Fruit fly (Drosophila melanogaster) whole organism: ENCODE measurements around the gene fiz.

Experiments
- CG8478 ChIP-seq: fragments of >200 bp; optimal IDR thresholded peaks from 2 replicates; lab custom pipeline; 2018; ENCODE audit warnings: inconsistent platforms
- Dll ChIP-seq: fragments of >200 bp; optimal IDR thresholded peaks from 2 replicates; lab custom pipeline; 2017
- EcR ChIP-seq, 2 experiments: fragments of >200 bp; optimal IDR thresholded peaks; 2 replicates each; lab custom pipeline; 2017; ENCODE audit warnings: missing biosample characterization in 2 of 2, missing genetic modification characterization in 2 of 2, missing genetic modification reagents in 2 of 2
- pan ChIP-seq: fragments of >200 bp; optimal IDR thresholded peaks from 2 replicates; lab custom pipeline; 2017
- psq ChIP-seq: fragments of >200 bp; optimal IDR thresholded peaks from 2 replicates; lab custom pipeline; 2017
- usp ChIP-seq: fragments of >200 bp; optimal IDR thresholded peaks from 2 replicates; lab custom pipeline; 2017; ENCODE audit warnings: missing biosample characterization, missing genetic modification characterization, mixed read lengths

The fiz gene

DNA sequence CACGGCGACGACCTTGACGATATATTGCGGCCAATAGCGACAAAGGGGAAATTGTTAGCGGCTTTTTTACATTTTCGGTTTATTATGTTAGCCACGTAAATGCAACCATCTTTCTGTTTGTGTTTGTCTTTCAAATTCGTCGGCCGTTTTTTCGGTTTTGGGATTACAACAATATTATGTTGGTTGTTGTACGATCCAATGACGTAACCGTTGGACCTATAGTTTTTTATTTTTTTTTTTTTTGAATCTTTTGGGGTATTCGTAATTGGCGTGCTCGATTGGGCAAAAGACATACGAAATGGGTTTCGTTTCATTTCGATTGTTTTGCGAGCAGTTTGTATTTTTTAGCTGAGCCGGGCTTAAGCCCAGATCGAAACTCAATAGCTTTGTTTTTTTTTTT lies 42.6 kb downstream of the fiz start:
- TF ChIP-seq usp (GFP tag; lab: Kevin White, UChicago) (no peak), pan (lab: Kevin White, UChicago) (no peak), Dll (no peak), CG8478 (lab: Kevin White, UChicago) (no peak), psq (no peak), EcR (GFP tag; optimal IDR thresholded peaks at IDR 0.05; lab: Kevin White, UChicago) (no peak)

DNA sequence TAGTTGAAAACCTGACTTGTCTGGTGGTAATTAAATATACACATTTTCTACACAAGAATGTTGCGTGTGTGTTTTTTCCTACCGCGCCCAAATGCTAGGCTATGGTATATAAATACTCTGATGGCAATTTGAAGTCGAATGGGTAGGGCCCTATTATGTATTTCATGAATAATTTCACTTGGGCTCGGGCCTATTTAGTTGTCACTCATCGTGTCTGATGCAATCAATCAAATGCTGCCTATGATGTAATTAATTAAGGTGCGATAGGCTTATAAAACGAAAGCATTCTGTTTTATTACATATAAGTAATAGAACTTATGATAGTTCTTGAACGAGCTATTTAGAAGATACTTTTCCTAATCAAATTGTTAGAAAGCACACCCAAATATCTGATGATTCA lies 47.0 kb downstream of the fiz start:
- TF ChIP-seq EcR (GFP tag; optimal IDR thresholded peaks at IDR 0.05; lab: Kevin White, UChicago) (no peak), Dll (no peak), usp (GFP tag; lab: Kevin White, UChicago) (no peak), pan (lab: Kevin White, UChicago) (no peak), CG8478 (lab: Kevin White, UChicago) (no peak), psq (no peak)

DNA sequence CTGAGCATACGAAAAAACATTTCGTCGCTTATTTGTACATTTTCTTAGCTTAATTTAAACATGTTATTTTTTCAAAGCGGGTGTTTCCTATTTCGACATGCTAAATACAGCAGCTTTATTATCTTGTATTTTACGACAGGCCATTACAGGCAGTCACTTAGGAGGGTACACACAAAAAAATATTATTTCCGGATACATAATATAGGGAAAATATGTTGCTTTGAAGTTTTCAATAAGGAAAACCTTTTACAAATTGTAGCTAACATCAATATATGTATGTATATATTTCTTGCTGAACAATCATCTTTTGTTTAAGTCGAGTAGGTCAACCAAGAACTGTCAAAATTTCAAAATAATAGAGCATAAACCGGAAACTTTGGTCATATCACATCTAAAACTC lies 50.6 kb downstream of the fiz start, which contains the start of gene CG46399:
Gene CG46399, plus strand, starts transcription at position 301 of the 400 bp plus-strand sequence.
- TF ChIP-seq usp (GFP tag; lab: Kevin White, UChicago): no peak
- no peak for TF ChIP-seq EcR (GFP tag; optimal IDR thresholded peaks at IDR 0.05; lab: Kevin White, UChicago)
- TF ChIP-seq psq: no peak
- TF ChIP-seq pan (lab: Kevin White, UChicago): no peak
- TF ChIP-seq Dll: no peak
- no peak for TF ChIP-seq CG8478 (lab: Kevin White, UChicago)

DNA sequence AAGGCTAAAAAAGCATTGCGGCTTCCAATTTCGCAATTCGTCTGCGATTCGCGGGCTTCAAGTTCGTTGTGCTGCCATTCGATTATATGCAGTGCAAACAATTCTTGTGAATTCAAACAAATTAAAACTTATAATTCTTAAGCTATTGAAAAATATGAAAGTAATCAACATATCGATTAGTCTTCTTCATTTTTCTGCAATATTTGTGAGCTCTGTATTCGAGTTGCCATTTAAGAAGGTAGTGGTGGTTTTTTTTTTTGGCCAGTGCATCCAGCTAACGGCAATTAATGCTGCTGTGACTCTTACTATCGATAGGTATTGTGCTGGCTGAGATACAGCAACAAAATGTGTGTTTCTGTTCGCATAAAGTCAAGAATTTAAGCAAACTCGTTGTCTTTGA lies 51.6 kb downstream of the fiz start:
- TF ChIP-seq CG8478 (lab: Kevin White, UChicago) (no peak), pan (lab: Kevin White, UChicago) (no peak), usp (GFP tag; lab: Kevin White, UChicago) (no peak), EcR (GFP tag; optimal IDR thresholded peaks at IDR 0.05; lab: Kevin White, UChicago) (no peak), psq (no peak), Dll (no peak)
